Worm (Caenorhabditis elegans) whole organism, L1 larva: ENCODE data around the gene T05E12.8.

Experiments
- C16A3.4 ChIP-seq: fragments of 150-350 bp; optimal IDR thresholded peaks from 2 replicates; lab custom pipeline; 2014; ENCODE audit warnings: missing biosample characterization, missing genetic modification characterization
- alr-1 ChIP-seq: fragments of 200-800 bp; sonication (Bioruptor generic); optimal IDR thresholded peaks from 2 replicates; lab custom pipeline; 2018; ENCODE audit warnings: borderline replicate concordance, mild to moderate bottlenecking, missing genetic modification characterization, missing compliant biosample characterization
- ceh-8 ChIP-seq: fragments of 200-800 bp; sonication (Bioruptor generic); optimal IDR thresholded peaks from 2 replicates; lab custom pipeline; 2018; ENCODE audit warnings: mild to moderate bottlenecking, missing genetic modification characterization, moderate library complexity, missing compliant biosample characterization
- ceh-82 ChIP-seq, 3 experiments: fragments of 150-350 bp in 1 of 3; sonication (generic microtip) in 2 of 3; optimal IDR thresholded peaks; 2 replicates each; lab custom pipeline; 2014 to 2017; ENCODE audit warnings: missing biosample characterization in 3 of 3, missing genetic modification characterization in 3 of 3
- ceh-88 ChIP-seq: fragments of 200-800 bp; sonication (Bioruptor generic); IDR thresholded peaks from 2 replicates; pipeline ENCODE4 v1.3.6; 2022; ENCODE audit warnings: missing genetic modification characterization, missing compliant biosample characterization
- dpl-1 ChIP-seq, 3 experiments: fragments of 150-350 bp in 2 of 3; sonication (generic microtip) in 1 of 3; optimal IDR thresholded peaks; 2 replicates each; lab custom pipeline; 2014 to 2017; ENCODE audit warnings: missing biosample characterization in 3 of 3, missing genetic modification characterization in 3 of 3, missing genetic modification reagents in 3 of 3
- dsc-1 ChIP-seq: sonication (generic microtip); optimal IDR thresholded peaks from 2 replicates; lab custom pipeline; 2016; ENCODE audit warnings: mild to moderate bottlenecking, missing genetic modification characterization, missing compliant biosample characterization
- efl-1 ChIP-seq, 4 experiments: fragments of 150-350 bp; optimal IDR thresholded peaks in 3 of 4; peaks in 1 of 4; 1 replicate in 1 of 4; 2 replicates in 3 of 4; lab custom pipeline; 2014; ENCODE audit warnings: missing biosample characterization in 2 of 4, missing genetic modification characterization in 2 of 4, missing genetic modification reagents in 2 of 4
- efl-3 ChIP-seq: fragments of 200-800 bp; sonication (Bioruptor generic); optimal IDR thresholded peaks from 2 replicates; lab custom pipeline; 2018; ENCODE audit warnings: mild to moderate bottlenecking, missing genetic modification characterization, missing compliant biosample characterization
- elt-2 ChIP-seq: sonication (generic microtip); optimal IDR thresholded peaks from 2 replicates; lab custom pipeline; 2016; ENCODE audit warnings: missing genetic modification characterization, mild to moderate bottlenecking, inconsistent platforms, missing compliant biosample characterization, missing genetic modification reagents
- ets-5 ChIP-seq: fragments of 200-800 bp; sonication (Bioruptor generic); IDR thresholded peaks from 2 replicates; pipeline ENCODE4 v1.3.6; 2022; ENCODE audit warnings: missing genetic modification characterization, missing compliant biosample characterization
- fkh-10 ChIP-seq: sonication (generic microtip); optimal IDR thresholded peaks from 2 replicates; lab custom pipeline; 2017; ENCODE audit warnings: missing biosample characterization, missing genetic modification reagents, missing genetic modification characterization
- fos-1 ChIP-seq: fragments of 150-350 bp; optimal IDR thresholded peaks from 2 replicates; lab custom pipeline; 2014; ENCODE audit warnings: missing biosample characterization, missing genetic modification characterization
- hpl-2 ChIP-seq: fragments of 150-350 bp; optimal IDR thresholded peaks from 2 replicates; lab custom pipeline; 2014; ENCODE audit warnings: missing biosample characterization, missing genetic modification reagents, missing genetic modification characterization
- isw-1 ChIP-seq: fragments of 200-800 bp; sonication (Bioruptor generic); IDR thresholded peaks from 2 replicates; pipeline ENCODE4 v1.3.6; 2022; ENCODE audit warnings: missing genetic modification characterization, missing compliant biosample characterization
- lin-13 ChIP-seq: fragments of 150-350 bp; optimal IDR thresholded peaks from 2 replicates; lab custom pipeline; 2014; ENCODE audit warnings: missing biosample characterization, missing genetic modification reagents, missing genetic modification characterization
- lin-15B ChIP-seq: fragments of 150-350 bp; sonication (generic microtip); optimal IDR thresholded peaks from 3 replicates; lab custom pipeline; 2014; ENCODE audit warnings: missing biosample characterization, missing genetic modification characterization
- nhr-28 ChIP-seq: fragments of 150-350 bp; optimal IDR thresholded peaks from 2 replicates; lab custom pipeline; 2014; ENCODE audit warnings: missing biosample characterization, missing genetic modification characterization
- nhr-71 ChIP-seq: sonication (generic microtip); optimal IDR thresholded peaks from 2 replicates; lab custom pipeline; 2016; ENCODE audit warnings: mild to moderate bottlenecking, missing genetic modification characterization, moderate library complexity, missing compliant biosample characterization
- nhr-76 ChIP-seq: sonication (generic microtip); optimal IDR thresholded peaks from 2 replicates; lab custom pipeline; 2017; ENCODE audit warnings: missing biosample characterization, missing genetic modification characterization
- nhr-77 ChIP-seq: fragments of 150-350 bp; optimal IDR thresholded peaks from 2 replicates; lab custom pipeline; 2014; ENCODE audit warnings: missing biosample characterization, missing genetic modification characterization
- nhr-90 ChIP-seq: sonication (generic microtip); optimal IDR thresholded peaks from 2 replicates; lab custom pipeline; 2016; ENCODE audit warnings: mild to moderate bottlenecking, missing genetic modification characterization, missing compliant biosample characterization; ENCODE audit not compliant: poor library complexity
- pag-3 ChIP-seq: sonication (generic microtip); optimal IDR thresholded peaks from 2 replicates; lab custom pipeline; 2017; ENCODE audit warnings: missing genetic modification characterization, mild to moderate bottlenecking, missing compliant biosample characterization, antibody characterized with exemption, borderline replicate concordance; ENCODE audit not compliant: insufficient read depth
- pax-3 ChIP-seq: fragments of 200-800 bp; sonication (Bioruptor generic); optimal IDR thresholded peaks from 2 replicates; lab custom pipeline; 2018; ENCODE audit warnings: mild to moderate bottlenecking, missing genetic modification characterization, moderate library complexity, missing compliant biosample characterization
- sox-4 ChIP-seq: sonication (generic microtip); optimal IDR thresholded peaks from 2 replicates; lab custom pipeline; 2016; ENCODE audit warnings: missing genetic modification characterization, missing compliant biosample characterization
- sptf-1 ChIP-seq: fragments of 150-350 bp; optimal IDR thresholded peaks from 2 replicates; lab custom pipeline; 2014; ENCODE audit warnings: missing biosample characterization, missing genetic modification characterization
- sup-37 ChIP-seq: fragments of 200-800 bp; sonication (Bioruptor generic); optimal IDR thresholded peaks from 2 replicates; lab custom pipeline; 2018; ENCODE audit warnings: mild to moderate bottlenecking, missing genetic modification characterization, missing compliant biosample characterization
- tlp-1 ChIP-seq: fragments of 150-350 bp; optimal IDR thresholded peaks from 2 replicates; lab custom pipeline; 2014; ENCODE audit warnings: missing biosample characterization, missing genetic modification characterization
- unc-98 ChIP-seq: fragments of 200-800 bp; sonication (Bioruptor generic); IDR thresholded peaks from 2 replicates; pipeline ENCODE4 v1.3.6; 2022; ENCODE audit warnings: missing genetic modification characterization, missing compliant biosample characterization
- xbp-1 ChIP-seq: sonication (generic microtip); optimal IDR thresholded peaks from 2 replicates; lab custom pipeline; 2016; ENCODE audit warnings: missing genetic modification characterization, missing compliant biosample characterization
- zip-4 ChIP-seq: fragments of 200-800 bp; sonication (Bioruptor generic); optimal IDR thresholded peaks from 2 replicates; lab custom pipeline; 2018; ENCODE audit warnings: mild to moderate bottlenecking, missing genetic modification characterization, moderate library complexity, missing compliant biosample characterization

Gene T05E12.8

ce11 chrV:17082718-17083117 lies 13.8 kb downstream of the T05E12.8 start, which contains the start of gene T05E12.9:
Gene T05E12.9, minus strand, starts transcription at chrV:17082818.
- TF ChIP-seq nhr-77 (tag; lab: Kevin White, UChicago) (no peak), dpl-1 (GFP tag; optimal IDR thresholded peaks at IDR 0.05; lab: Kevin White, UChicago) (no peak), fos-1 (tag; lab: Kevin White, UChicago) (no peak)
- TF ChIP-seq, all 84 proteins: peak for 0

ce11 chrV:17089342-17089741 lies 20.4 kb downstream of the T05E12.8 start, which contains the start of gene T05E12.6:
Gene T05E12.6, minus strand, starts transcription at chrV:17089442.
- TF ChIP-seq alr-1 (tag; lab: Kevin White, UChicago): no peak
- no peak for TF ChIP-seq fkh-10 (GFP tag; lab: Kevin White, UChicago)
- TF ChIP-seq nhr-71: no peak
- no peak for TF ChIP-seq sptf-1
- TF ChIP-seq sup-37 (GFP tag; lab: Kevin White, UChicago): no peak
- no peak for TF ChIP-seq nhr-90 (tag; lab: Kevin White, UChicago)
- no peak for TF ChIP-seq ceh-8 (GFP tag; lab: Kevin White, UChicago)
- no peak for TF ChIP-seq ets-5 (GFP tag; lab: Robert Waterston, UW)

ce11 chrV:17089931-17090429 lies 21.0 kb downstream of the T05E12.8 start, which contains the start of gene srh-237:
Gene srh-237, plus strand, starts transcription at chrV:17090379.
- TF ChIP-seq zip-4 (GFP tag; lab: Kevin White, UChicago) (no peak), elt-2 (peak; percentile 74), unc-98 (GFP tag; lab: Robert Waterston, UW) (no peak)

- no peak for TF ChIP-seq nhr-76
- TF ChIP-seq ceh-8 (GFP tag; lab: Kevin White, UChicago): no peak
- TF ChIP-seq sox-4 (tag; lab: Kevin White, UChicago): no peak
- TF ChIP-seq isw-1 (GFP tag; lab: Robert Waterston, UW): no peak
- no peak for TF ChIP-seq efl-1 (optimal IDR thresholded peaks at IDR 0.05; lab: Kevin White, UChicago)
- TF ChIP-seq efl-1 (GFP tag; optimal IDR thresholded peaks at IDR 0.05 in 1 of 2; lab: Kevin White, UChicago): peak in 1 of 2 experiments; percentile 35
These were observed 23.3 kb downstream of the T05E12.8 start, which contains the start of gene ZK218.1 for ce11 chrV:17092262-17092661. Gene ZK218.1, plus strand, starts transcription at chrV:17092562.

ce11 chrV:17094568-17094967 lies 25.6 kb downstream of the T05E12.8 start:
- TF ChIP-seq elt-2 (no peak), ceh-88 (GFP tag; lab: Robert Waterston, UW) (no peak), zip-4 (GFP tag; lab: Kevin White, UChicago) (no peak), nhr-28 (tag; lab: Kevin White, UChicago) (no peak), ceh-82 (tag; optimal IDR thresholded peaks at IDR 0.05; lab: Kevin White, UChicago) (no peak), C16A3.4 (tag; lab: Kevin White, UChicago) (no peak), lin-13 (no peak), nhr-90 (tag; lab: Kevin White, UChicago) (no peak), dsc-1 (tag; lab: Kevin White, UChicago) (no peak), lin-15B (tag; lab: Kevin White, UChicago) (no peak), hpl-2 (GFP tag; lab: Kevin White, UChicago) (no peak), efl-3 (no peak), fkh-10 (GFP tag; lab: Kevin White, UChicago) (no peak), pax-3 (no peak), tlp-1 (no peak)
- TF ChIP-seq, all 84 proteins: peak for 0

ce11 chrV:17098669-17099068 lies 29.7 kb downstream of the T05E12.8 start, which contains the start of the genes ZK218.3 and ZK218.4:
Gene ZK218.3, minus strand, starts transcription at chrV:17098769.
Gene ZK218.4, plus strand, starts transcription at chrV:17098854.
- TF ChIP-seq efl-1 (optimal IDR thresholded peaks at IDR 0.05; lab: Kevin White, UChicago): no peak
- peak in 1 of 2 experiments; percentile 34 for TF ChIP-seq efl-1 (GFP tag; optimal IDR thresholded peaks at IDR 0.05 in 1 of 2; lab: Kevin White, UChicago)
- no peak for TF ChIP-seq pag-3 (tag; lab: Kevin White, UChicago)
- TF ChIP-seq xbp-1 (tag; lab: Kevin White, UChicago): no peak
